Fruit fly (Drosophila melanogaster) whole organism, adult: ENCODE data around the gene CG45080.

Experiments
- CG11617 ChIP-seq: fragments of 200-800 bp; sonication (Bioruptor generic); optimal IDR thresholded peaks from 2 replicates; lab custom pipeline; 2017; ENCODE audit warnings: mild to moderate bottlenecking, missing biosample characterization, missing genetic modification reagents, missing genetic modification characterization
- CG12768 ChIP-seq: fragments of 200-800 bp; sonication (Bioruptor generic); optimal IDR thresholded peaks from 2 replicates; lab custom pipeline; 2017; ENCODE audit warnings: missing biosample characterization, missing genetic modification characterization, mild to moderate bottlenecking, moderate library complexity, missing genetic modification reagents
- CG14711 ChIP-seq: fragments of 200-800 bp; sonication (Bioruptor generic); optimal IDR thresholded peaks from 2 replicates; lab custom pipeline; 2018; ENCODE audit warnings: missing biosample characterization, mild to moderate bottlenecking, missing genetic modification characterization, moderate library complexity
- CG1620 ChIP-seq: fragments of 200-800 bp; sonication (Bioruptor generic); optimal IDR thresholded peaks from 2 replicates; lab custom pipeline; 2016; ENCODE audit warnings: missing biosample characterization, missing genetic modification characterization
- CG33017 ChIP-seq: fragments of 200-800 bp; sonication (Bioruptor generic); optimal IDR thresholded peaks from 2 replicates; lab custom pipeline; 2018; ENCODE audit warnings: missing biosample characterization, mild to moderate bottlenecking, missing genetic modification characterization, moderate library complexity
- CG5204 ChIP-seq: fragments of 200-800 bp; sonication (Bioruptor generic); optimal IDR thresholded peaks from 2 replicates; lab custom pipeline; 2016; ENCODE audit warnings: missing biosample characterization, missing genetic modification characterization
- CG7045 ChIP-seq: fragments of 200-800 bp; sonication (Bioruptor generic); optimal IDR thresholded peaks from 2 replicates; lab custom pipeline; 2017; ENCODE audit warnings: missing biosample characterization, mild to moderate bottlenecking, missing genetic modification characterization
- CG7101 ChIP-seq: fragments of 200-800 bp; sonication (Bioruptor generic); optimal IDR thresholded peaks from 2 replicates; lab custom pipeline; 2018; ENCODE audit warnings: missing biosample characterization, mild to moderate bottlenecking, missing genetic modification characterization, moderate library complexity
- Clk ChIP-seq: fragments of 200-800 bp; sonication (Bioruptor generic); optimal IDR thresholded peaks from 2 replicates; lab custom pipeline; 2017; ENCODE audit warnings: missing biosample characterization, missing genetic modification characterization
- Crg-1 ChIP-seq: fragments of 200-800 bp; sonication (Bioruptor generic); optimal IDR thresholded peaks from 2 replicates; lab custom pipeline; 2016; ENCODE audit warnings: missing biosample characterization, missing genetic modification characterization
- Hr96 ChIP-seq: fragments of 200-800 bp; sonication (Bioruptor generic); optimal IDR thresholded peaks from 2 replicates; lab custom pipeline; 2016; ENCODE audit warnings: missing biosample characterization, missing genetic modification characterization
- Mnt ChIP-seq: fragments of 200-800 bp; sonication (Bioruptor generic); optimal IDR thresholded peaks from 2 replicates; lab custom pipeline; 2016; ENCODE audit warnings: missing biosample characterization, mild to moderate bottlenecking, missing genetic modification characterization
- bab1 ChIP-seq: fragments of 200-800 bp; sonication (Bioruptor generic); optimal IDR thresholded peaks from 3 replicates; lab custom pipeline; 2019; ENCODE audit warnings: missing biosample characterization, mild to moderate bottlenecking, missing genetic modification characterization, moderate library complexity
- cic ChIP-seq: fragments of 200-800 bp; sonication (Bioruptor generic); optimal IDR thresholded peaks from 2 replicates; lab custom pipeline; 2017; ENCODE audit warnings: missing biosample characterization, mild to moderate bottlenecking, missing genetic modification characterization, moderate library complexity
- cnc ChIP-seq, 2 experiments: fragments of >200 bp; optimal IDR thresholded peaks; 2 replicates each; lab custom pipeline; 2017
- kay ChIP-seq: fragments of 200-800 bp; sonication (Bioruptor generic); peaks from one replicate; lab custom pipeline; 2016; ENCODE audit warnings: missing biosample characterization, missing genetic modification characterization, borderline replicate concordance
- ovo ChIP-seq: fragments of 200-800 bp; sonication (Bioruptor generic); optimal IDR thresholded peaks from 2 replicates; lab custom pipeline; 2016; ENCODE audit warnings: missing biosample characterization, missing genetic modification characterization
- pad ChIP-seq: fragments of 200-800 bp; sonication (Bioruptor generic); optimal IDR thresholded peaks from 3 replicates; lab custom pipeline; 2017; ENCODE audit warnings: missing biosample characterization, missing genetic modification characterization, mild to moderate bottlenecking, moderate library complexity, missing genetic modification reagents
- tj ChIP-seq: fragments of 200-800 bp; sonication (Bioruptor generic); optimal IDR thresholded peaks from 3 replicates; lab custom pipeline; 2017; ENCODE audit warnings: missing biosample characterization, mild to moderate bottlenecking, missing genetic modification characterization, moderate library complexity
- toe ChIP-seq: fragments of 200-800 bp; sonication (Bioruptor generic); optimal IDR thresholded peaks from 2 replicates; lab custom pipeline; 2016; ENCODE audit warnings: missing biosample characterization, missing genetic modification characterization

Gene CG45080

DNA sequence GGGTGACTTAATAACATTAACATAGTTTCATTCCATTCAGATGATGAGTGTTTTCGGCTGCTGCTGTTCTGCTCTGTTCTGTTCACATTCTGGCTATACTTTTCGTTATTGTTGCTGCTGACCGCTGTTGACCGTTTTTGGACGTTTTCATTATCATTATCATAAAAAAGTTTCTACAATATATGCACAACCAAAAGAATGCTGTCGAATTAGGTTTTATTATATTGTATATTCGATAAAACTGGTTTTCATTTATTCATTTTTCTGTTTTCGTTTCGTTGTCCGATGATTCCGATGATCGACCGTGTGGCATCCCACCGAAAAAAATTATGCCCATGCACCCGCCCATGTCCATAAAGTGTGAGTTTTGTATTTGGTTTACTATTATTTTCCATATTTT is 14.0 kb upstream of the CG45080 start:
- no peak for TF ChIP-seq Crg-1
- no peak for TF ChIP-seq cnc (optimal IDR thresholded peaks at IDR 0.05; lab: Kevin White, UChicago)
- TF ChIP-seq CG33017 (tag; lab: Kevin White, UChicago), result no peak
- no peak for TF ChIP-seq pad (GFP tag; lab: Kevin White, UChicago)
- TF ChIP-seq bab1, result no peak
- TF ChIP-seq CG11617 (GFP tag; lab: Kevin White, UChicago), result no peak
- TF ChIP-seq Mnt (GFP tag; lab: Kevin White, UChicago), result no peak
- TF ChIP-seq Clk (GFP tag; lab: Kevin White, UChicago), result no peak

dm6 chr3R:13319873-13320272 is 803 bp upstream of the CG45080 start:
- no peak for TF ChIP-seq Clk (GFP tag; lab: Kevin White, UChicago)
- no peak for TF ChIP-seq cic (GFP tag; lab: Kevin White, UChicago)
- TF ChIP-seq CG1620 (GFP tag; lab: Kevin White, UChicago), result no peak
- TF ChIP-seq bab1, result no peak
- no peak for TF ChIP-seq CG7045 (GFP tag; lab: Kevin White, UChicago)
- TF ChIP-seq toe (GFP tag; lab: Kevin White, UChicago), result no peak
- no peak for TF ChIP-seq tj (GFP tag; lab: Kevin White, UChicago)
- TF ChIP-seq ovo (GFP tag; lab: Kevin White, UChicago), result no peak
- no peak for TF ChIP-seq CG5204 (GFP tag; lab: Kevin White, UChicago)
- no peak for TF ChIP-seq CG33017 (tag; lab: Kevin White, UChicago)
- TF ChIP-seq Hr96 (GFP tag; lab: Kevin White, UChicago), result no peak
- TF ChIP-seq CG14711 (tag; lab: Kevin White, UChicago), result no peak
- no peak for TF ChIP-seq CG12768 (GFP tag; lab: Kevin White, UChicago)
- TF ChIP-seq CG7101, result no peak
- no peak for TF ChIP-seq Mnt (GFP tag; lab: Kevin White, UChicago)
- TF ChIP-seq CG11617 (GFP tag; lab: Kevin White, UChicago), result no peak
- no peak for TF ChIP-seq kay

DNA sequence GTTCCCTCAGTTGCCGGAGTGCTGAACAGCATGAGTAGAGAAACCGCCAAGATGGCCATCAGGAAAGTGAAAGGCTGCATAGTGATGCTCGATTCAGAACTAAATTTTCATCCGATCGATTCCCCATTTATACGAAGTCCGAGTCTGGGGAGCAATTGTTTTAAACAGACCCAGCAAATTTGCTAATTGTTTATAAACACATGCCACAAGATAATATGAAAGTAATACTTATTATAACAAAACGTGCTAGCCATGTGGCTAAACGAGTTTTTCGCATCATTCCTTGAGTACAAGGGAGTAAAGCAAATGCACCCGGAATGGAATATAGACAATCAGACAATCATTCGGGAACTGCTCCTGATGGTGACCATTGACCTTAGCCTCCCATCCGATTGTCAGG is 6.0 kb downstream of the CG45080 start, which contains the start of gene CG44142:
TSS of gene CG44142 (minus strand) at position 101 of the 400 bp plus-strand sequence.
- TF ChIP-seq Mnt (GFP tag; lab: Kevin White, UChicago) (no peak), Hr96 (GFP tag; lab: Kevin White, UChicago) (no peak), CG14711 (tag; lab: Kevin White, UChicago) (no peak), tj (GFP tag; lab: Kevin White, UChicago) (no peak), cic (GFP tag; lab: Kevin White, UChicago) (no peak), CG33017 (tag; lab: Kevin White, UChicago) (no peak), Clk (GFP tag; lab: Kevin White, UChicago) (no peak), CG7101 (no peak)

dm6 chr3R:13309133-13309711 is 9.8 kb downstream of the CG45080 start:
- TF ChIP-seq tj (GFP tag; lab: Kevin White, UChicago), result peak; percentile 68
- TF ChIP-seq cnc (optimal IDR thresholded peaks at IDR 0.05; lab: Kevin White, UChicago), result peak; percentile 42 to 66
- no peak for TF ChIP-seq Mnt (GFP tag; lab: Kevin White, UChicago)
- TF ChIP-seq toe (GFP tag; lab: Kevin White, UChicago), result no peak
- TF ChIP-seq Hr96 (GFP tag; lab: Kevin White, UChicago), result no peak
- no peak for TF ChIP-seq CG14711 (tag; lab: Kevin White, UChicago)
- no peak for TF ChIP-seq cic (GFP tag; lab: Kevin White, UChicago)
- no peak for TF ChIP-seq kay
- no peak for TF ChIP-seq ovo (GFP tag; lab: Kevin White, UChicago)
- TF ChIP-seq bab1, result peak; percentile 54

DNA sequence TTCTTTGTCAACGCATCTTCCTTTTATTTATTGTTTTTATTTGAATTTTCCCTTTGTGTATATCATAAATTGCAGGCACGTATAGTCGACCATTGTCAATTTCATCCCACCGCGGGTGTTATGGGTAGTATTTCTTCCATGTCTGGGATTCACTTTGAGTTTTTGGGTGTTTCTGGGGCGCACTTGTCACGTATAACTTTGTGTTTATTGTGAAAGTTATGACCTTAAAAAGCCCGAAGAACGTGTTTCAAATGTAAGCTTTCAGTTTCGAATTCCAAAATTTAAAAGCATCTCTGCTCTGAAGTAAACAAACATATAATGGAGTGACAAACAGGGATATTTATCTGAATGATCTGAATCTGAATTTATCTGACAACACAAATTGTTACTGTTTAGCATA is 12.5 kb downstream of the CG45080 start:
- TF ChIP-seq tj (GFP tag; lab: Kevin White, UChicago) (no peak), CG33017 (tag; lab: Kevin White, UChicago) (no peak), Mnt (GFP tag; lab: Kevin White, UChicago) (no peak), CG5204 (GFP tag; lab: Kevin White, UChicago) (no peak), CG7101 (no peak), ovo (GFP tag; lab: Kevin White, UChicago) (no peak), CG1620 (GFP tag; lab: Kevin White, UChicago) (no peak), cic (GFP tag; lab: Kevin White, UChicago) (no peak), pad (GFP tag; lab: Kevin White, UChicago) (no peak), Hr96 (GFP tag; lab: Kevin White, UChicago) (no peak), Clk (GFP tag; lab: Kevin White, UChicago) (no peak), toe (GFP tag; lab: Kevin White, UChicago) (no peak), CG7045 (GFP tag; lab: Kevin White, UChicago) (no peak), cnc (optimal IDR thresholded peaks at IDR 0.05; lab: Kevin White, UChicago) (no peak), Crg-1 (no peak), bab1 (no peak), CG14711 (tag; lab: Kevin White, UChicago) (no peak)

DNA sequence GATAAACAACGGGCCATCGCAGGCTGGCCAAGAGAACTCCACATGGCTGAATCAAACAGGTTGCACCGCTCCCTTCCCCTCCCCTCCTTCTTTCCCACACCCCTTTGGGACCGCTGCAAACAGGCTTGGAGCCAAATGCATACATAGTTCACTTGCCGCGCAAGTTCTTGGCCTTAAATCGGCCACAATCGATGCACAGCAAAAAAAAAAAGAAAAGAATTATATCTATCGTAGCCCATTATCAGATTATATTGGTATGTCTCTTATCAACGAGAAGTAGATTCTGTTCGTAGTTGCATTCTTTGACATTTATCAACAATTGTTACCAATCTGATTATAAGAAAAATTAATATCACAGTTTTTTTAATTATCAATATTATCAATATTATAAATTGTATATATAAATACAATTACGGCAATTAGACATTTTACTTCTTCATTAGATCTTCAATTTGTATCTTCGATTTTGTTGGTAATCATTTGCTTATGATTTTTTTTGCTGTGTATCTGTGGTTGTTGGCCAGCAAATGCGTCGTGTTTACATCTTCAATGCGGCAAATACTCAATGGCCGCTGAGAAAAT is 13.7 kb downstream of the CG45080 start:
- TF ChIP-seq pad (GFP tag; lab: Kevin White, UChicago), result no peak
- TF ChIP-seq cnc (optimal IDR thresholded peaks at IDR 0.05; lab: Kevin White, UChicago), result no peak
- TF ChIP-seq CG5204 (GFP tag; lab: Kevin White, UChicago), result no peak
- no peak for TF ChIP-seq cic (GFP tag; lab: Kevin White, UChicago)
- TF ChIP-seq Mnt (GFP tag; lab: Kevin White, UChicago), result no peak
- no peak for TF ChIP-seq kay
